Worm (Caenorhabditis elegans) whole organism, late embryonic: ENCODE data around the gene F15A8.1.

ENCODE experiments used
- K09A11.1 ChIP-seq: sonication (generic microtip); optimal IDR thresholded peaks from 2 replicates; lab custom pipeline; 2017; ENCODE audit warnings: antibody characterized with exemption, mild to moderate bottlenecking, missing genetic modification characterization, missing compliant biosample characterization; ENCODE audit not compliant: insufficient read depth
- T23F11.4 ChIP-seq: fragments of 200-800 bp; sonication (Bioruptor generic); optimal IDR thresholded peaks from 2 replicates; lab custom pipeline; 2018; ENCODE audit warnings: mild to moderate bottlenecking, missing genetic modification characterization, missing compliant biosample characterization
- Y22D7AL.16 ChIP-seq: sonication (generic microtip); optimal IDR thresholded peaks from 2 replicates; lab custom pipeline; 2016; ENCODE audit warnings: missing genetic modification characterization, missing compliant biosample characterization
- ama-1 ChIP-seq: fragments of 150-350 bp; optimal IDR thresholded peaks from 2 replicates; lab custom pipeline; 2014
- ceh-14 ChIP-seq: sonication (generic microtip); optimal IDR thresholded peaks from 2 replicates; lab custom pipeline; 2016; ENCODE audit warnings: missing genotype, missing genetic modification characterization, missing compliant biosample characterization
- ceh-18 ChIP-seq: sonication (generic microtip); optimal IDR thresholded peaks from 2 replicates; lab custom pipeline; 2016; ENCODE audit warnings: missing genetic modification characterization, missing compliant biosample characterization
- ceh-2 ChIP-seq: sonication (generic microtip); optimal IDR thresholded peaks from 2 replicates; lab custom pipeline; 2016; ENCODE audit warnings: missing genotype, missing genetic modification characterization, missing compliant biosample characterization
- ceh-22 ChIP-seq: sonication (generic microtip); optimal IDR thresholded peaks from 2 replicates; lab custom pipeline; 2017; ENCODE audit warnings: missing biosample characterization, missing genetic modification characterization
- ceh-30 ChIP-seq: fragments of 150-350 bp; optimal IDR thresholded peaks from 2 replicates; lab custom pipeline; 2014; ENCODE audit warnings: missing biosample characterization, missing genetic modification characterization
- ceh-31 ChIP-seq: sonication (generic microtip); optimal IDR thresholded peaks from 2 replicates; lab custom pipeline; 2016; ENCODE audit warnings: missing genetic modification characterization, missing compliant biosample characterization
- ceh-34 ChIP-seq: sonication (generic microtip); optimal IDR thresholded peaks from 2 replicates; lab custom pipeline; 2016; ENCODE audit warnings: mild to moderate bottlenecking, missing genetic modification characterization, missing compliant biosample characterization
- ceh-48 ChIP-seq: sonication (generic microtip); optimal IDR thresholded peaks from 2 replicates; lab custom pipeline; 2016; ENCODE audit warnings: missing genetic modification characterization, inconsistent platforms, missing compliant biosample characterization
- ceh-6 ChIP-seq: fragments of 200-800 bp; sonication (Bioruptor generic); optimal IDR thresholded peaks from 2 replicates; lab custom pipeline; 2018; ENCODE audit warnings: mild to moderate bottlenecking, missing genetic modification characterization, missing compliant biosample characterization
- ceh-9 ChIP-seq: sonication (generic microtip); optimal IDR thresholded peaks from 2 replicates; lab custom pipeline; 2016; ENCODE audit warnings: mild to moderate bottlenecking, missing genetic modification characterization, inconsistent platforms, missing compliant biosample characterization
- ets-4 ChIP-seq: sonication (generic microtip); optimal IDR thresholded peaks from 2 replicates; lab custom pipeline; 2016; ENCODE audit warnings: missing genetic modification characterization, missing compliant biosample characterization
- fax-1 ChIP-seq: sonication (generic microtip); optimal IDR thresholded peaks from 2 replicates; lab custom pipeline; 2016; ENCODE audit warnings: missing genotype, missing genetic modification characterization, missing compliant biosample characterization
- hlh-30 ChIP-seq: sonication (generic microtip); optimal IDR thresholded peaks from 2 replicates; lab custom pipeline; 2017; ENCODE audit warnings: antibody characterized with exemption, missing genetic modification characterization, missing compliant biosample characterization; ENCODE audit not compliant: insufficient read depth
- madf-2 ChIP-seq: sonication (generic microtip); optimal IDR thresholded peaks from 2 replicates; lab custom pipeline; 2017; ENCODE audit warnings: missing genetic modification characterization, missing compliant biosample characterization
- mec-3 ChIP-seq: sonication (generic microtip); optimal IDR thresholded peaks from 2 replicates; lab custom pipeline; 2016; ENCODE audit warnings: borderline replicate concordance, missing genetic modification characterization, missing compliant biosample characterization
- nfya-1 ChIP-seq: sonication (generic microtip); optimal IDR thresholded peaks from 2 replicates; lab custom pipeline; 2017; ENCODE audit warnings: missing genetic modification characterization, mild to moderate bottlenecking, missing compliant biosample characterization, antibody characterized with exemption, moderate library complexity
- nhr-11 ChIP-seq: fragments of 150-350 bp; optimal IDR thresholded peaks from 2 replicates; lab custom pipeline; 2014; ENCODE audit warnings: missing biosample characterization, missing genetic modification characterization
- pat-9 ChIP-seq: fragments of 200-800 bp; sonication (Bioruptor generic); optimal IDR thresholded peaks from 2 replicates; lab custom pipeline; 2018; ENCODE audit warnings: mild to moderate bottlenecking, missing genetic modification characterization, moderate library complexity, missing compliant biosample characterization
- pha-2 ChIP-seq: sonication (generic microtip); optimal IDR thresholded peaks from 2 replicates; lab custom pipeline; 2017; ENCODE audit warnings: mild to moderate bottlenecking, missing genetic modification characterization, missing compliant biosample characterization
- pqm-1 ChIP-seq: sonication (generic microtip); optimal IDR thresholded peaks from 2 replicates; lab custom pipeline; 2016; ENCODE audit warnings: missing genetic modification characterization, missing compliant biosample characterization
- ref-2 ChIP-seq: sonication (generic microtip); optimal IDR thresholded peaks from 2 replicates; lab custom pipeline; 2016; ENCODE audit warnings: missing genetic modification characterization, missing compliant biosample characterization
- rnt-1 ChIP-seq: sonication (generic microtip); optimal IDR thresholded peaks from 2 replicates; lab custom pipeline; 2016; ENCODE audit warnings: missing genetic modification characterization, missing compliant biosample characterization
- sdc-2 ChIP-seq: sonication (generic microtip); optimal IDR thresholded peaks from 2 replicates; lab custom pipeline; 2016; ENCODE audit warnings: missing genotype, missing genetic modification characterization, missing compliant biosample characterization
- sox-2 ChIP-seq: fragments of 200-800 bp; sonication (Bioruptor generic); IDR thresholded peaks from 2 replicates; pipeline ENCODE4 v1.3.6; 2022; ENCODE audit warnings: missing genetic modification reagents, missing genetic modification characterization, missing compliant biosample characterization
- tbx-2 ChIP-seq: sonication (generic microtip); optimal IDR thresholded peaks from 2 replicates; lab custom pipeline; 2016; ENCODE audit warnings: missing genetic modification characterization, missing compliant biosample characterization
- tbx-7 ChIP-seq: sonication (generic microtip); optimal IDR thresholded peaks from 2 replicates; lab custom pipeline; 2016; ENCODE audit warnings: missing genotype, missing genetic modification characterization, missing compliant biosample characterization
- unc-3 ChIP-seq, 2 experiments: fragments of 200-800 bp in 1 of 2; sonication (Bioruptor generic) in 1 of 2; sonication (generic microtip) in 1 of 2; conservative IDR thresholded peaks in 1 of 2; optimal IDR thresholded peaks in 1 of 2; 2 replicates each; pipeline versions ENCODE4 v1.3.6 to Lab custom; 2016 to 2022; ENCODE audit warnings: missing compliant biosample characterization in 2 of 2, missing genetic modification characterization in 2 of 2, missing genetic modification reagents in 1 of 2
- unc-42 ChIP-seq: sonication (generic microtip); optimal IDR thresholded peaks from 2 replicates; lab custom pipeline; 2016; ENCODE audit warnings: missing genotype, missing genetic modification characterization, missing compliant biosample characterization
- unc-55 ChIP-seq: sonication (generic microtip); optimal IDR thresholded peaks from 2 replicates; lab custom pipeline; 2017; ENCODE audit warnings: missing biosample characterization, missing genetic modification reagents, missing genetic modification characterization
- unc-86 ChIP-seq: sonication (generic microtip); optimal IDR thresholded peaks from 2 replicates; lab custom pipeline; 2016; ENCODE audit warnings: missing genetic modification characterization, missing compliant biosample characterization
- zip-5 ChIP-seq: sonication (generic microtip); optimal IDR thresholded peaks from 2 replicates; lab custom pipeline; 2016; ENCODE audit warnings: missing genetic modification characterization, missing compliant biosample characterization

The F15A8.1 gene

ce11 chrX:4440641-4441040 lies at the start of gene F15A8.1:
Gene F15A8.1 (plus strand): TSS chrX:4440941.
- TF ChIP-seq ceh-30 (tag; lab: Kevin White, UChicago) (no peak), nhr-11 (tag; lab: Kevin White, UChicago) (no peak), ceh-31 (tag; lab: Kevin White, UChicago) (no peak), pqm-1 (no peak), ceh-2 (tag; lab: Kevin White, UChicago) (no peak)

- TF ChIP-seq unc-55 (GFP tag; lab: Kevin White, UChicago) (no peak), madf-2 (no peak), Y22D7AL.16 (tag; lab: Kevin White, UChicago) (no peak), ceh-6 (GFP tag; lab: Kevin White, UChicago) (no peak), fax-1 (no peak), pha-2 (tag; lab: Kevin White, UChicago) (no peak), unc-3 (GFP tag; conservative IDR thresholded peaks at IDR 0.05; lab: Robert Waterston, UW) (no peak), unc-3 (tag; optimal IDR thresholded peaks at IDR 0.05; lab: Kevin White, UChicago) (no peak), ceh-14 (tag; lab: Kevin White, UChicago) (no peak), unc-42 (tag; lab: Kevin White, UChicago) (no peak), mec-3 (tag; lab: Kevin White, UChicago) (no peak), ceh-2 (tag; lab: Kevin White, UChicago) (no peak), ceh-9 (tag; lab: Kevin White, UChicago) (no peak), ceh-30 (tag; lab: Kevin White, UChicago) (no peak), rnt-1 (tag; lab: Kevin White, UChicago) (no peak), tbx-7 (no peak)
Measured at ce11 chrX:4391680-4392079, 49.1 kb upstream of the F15A8.1 start.

- peak; percentile 98 for TF ChIP-seq sdc-2 (tag; lab: Kevin White, UChicago)
- no peak for TF ChIP-seq hlh-30 (tag; lab: Kevin White, UChicago)
- no peak for TF ChIP-seq T23F11.4 (GFP tag; lab: Kevin White, UChicago)
- no peak for TF ChIP-seq ama-1
- no peak for TF ChIP-seq pat-9 (tag; lab: Kevin White, UChicago)
- TF ChIP-seq ceh-34 (tag; lab: Kevin White, UChicago), result peak; percentile 33
- peak; percentile 33 for TF ChIP-seq ref-2
- TF ChIP-seq madf-2, result no peak
- TF ChIP-seq nfya-1 (tag; lab: Kevin White, UChicago), result peak; percentile 58
- TF ChIP-seq unc-86 (tag; lab: Kevin White, UChicago), result peak; percentile 8
- TF ChIP-seq sox-2 (GFP tag; lab: Robert Waterston, UW), result peak; percentile 37
- peak; percentile 61 for TF ChIP-seq ceh-18 (tag; lab: Kevin White, UChicago)
- TF ChIP-seq tbx-2 (tag; lab: Kevin White, UChicago), result peak; percentile 33
- TF ChIP-seq ceh-22 (tag; lab: Kevin White, UChicago), result no peak
- TF ChIP-seq nhr-11 (tag; lab: Kevin White, UChicago), result no peak
- TF ChIP-seq unc-3 (GFP tag; conservative IDR thresholded peaks at IDR 0.05; lab: Robert Waterston, UW), result no peak
- no peak for TF ChIP-seq unc-3 (tag; optimal IDR thresholded peaks at IDR 0.05; lab: Kevin White, UChicago)
- peak; percentile 41 for TF ChIP-seq ets-4
- TF ChIP-seq fax-1, result no peak
- peak; percentile 6 for TF ChIP-seq unc-42 (tag; lab: Kevin White, UChicago)
- TF ChIP-seq K09A11.1, result peak; percentile 83
- no peak for TF ChIP-seq ceh-48 (tag; lab: Kevin White, UChicago)
- TF ChIP-seq ceh-31 (tag; lab: Kevin White, UChicago), result peak; percentile 74
- no peak for TF ChIP-seq zip-5 (tag; lab: Kevin White, UChicago)
- TF ChIP-seq, all 69 proteins: peak for 12
Measured at ce11 chrX:4395073-4395850, 45.5 kb upstream of the F15A8.1 start.
